Worm (Caenorhabditis elegans) whole organism, L4 larva: ENCODE results near the gene Y53G8AM.7.

Experiments used
- dmd-9 ChIP-seq: fragments of 200-800 bp; sonication (Bioruptor generic); IDR thresholded peaks from 2 replicates; pipeline ENCODE4 v1.3.6; 2022; ENCODE audit warnings: missing genetic modification reagents, missing genetic modification characterization, missing compliant biosample characterization
- nhr-237 ChIP-seq: sonication (generic microtip); optimal IDR thresholded peaks from 2 replicates; lab custom pipeline; 2017; ENCODE audit warnings: missing biosample characterization, missing genetic modification characterization
- nhr-28 ChIP-seq: fragments of 150-350 bp; optimal IDR thresholded peaks from 2 replicates; lab custom pipeline; 2014; ENCODE audit warnings: missing biosample characterization, missing genetic modification characterization
- php-3 ChIP-seq: fragments of 200-800 bp; sonication (Bioruptor generic); IDR thresholded peaks from 2 replicates; pipeline ENCODE4 v1.3.6; 2022; ENCODE audit warnings: missing genetic modification reagents, missing genetic modification characterization, missing compliant biosample characterization
- ztf-11 ChIP-seq: fragments of 150-350 bp; optimal IDR thresholded peaks from 2 replicates; lab custom pipeline; 2014; ENCODE audit warnings: missing biosample characterization, missing genetic modification characterization

DNA sequence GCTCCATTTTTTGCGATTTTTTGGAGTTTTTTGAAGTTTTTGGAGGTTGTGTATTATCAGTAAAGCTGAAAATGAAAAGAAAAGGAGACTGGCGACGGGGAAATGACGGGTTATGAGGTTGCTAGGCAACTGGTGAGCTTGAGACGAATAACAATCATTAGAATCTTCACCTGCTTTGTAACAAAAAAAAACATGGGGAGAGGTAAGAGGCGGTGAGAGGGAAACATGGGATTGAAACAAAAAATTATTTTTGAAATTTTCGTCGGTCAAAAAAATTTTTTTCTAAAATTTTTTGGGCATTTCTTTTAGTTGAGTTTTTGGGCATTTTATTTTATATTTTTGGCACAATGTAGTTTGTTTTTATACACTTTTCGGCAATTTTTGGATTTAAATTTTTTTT lies at the start of gene Y53G8AM.7:
- TF ChIP-seq dmd-9 (GFP tag; lab: Robert Waterston, UW) (no peak), ztf-11 (tag; lab: Kevin White, UChicago) (no peak), php-3 (GFP tag; lab: Robert Waterston, UW) (no peak), nhr-28 (tag; lab: Kevin White, UChicago) (no peak), nhr-237 (tag; lab: Kevin White, UChicago) (no peak)
